Worm (Caenorhabditis elegans) whole organism, L4 larva: Measurements from ENCODE around the gene sde-2.
A peak's percentile ranks its signal among the peaks of the same experiment; 100 is the strongest.

Experiments
- F44E2.7 ChIP-seq: fragments of 200-800 bp; sonication (Bioruptor generic); IDR thresholded peaks from 2 replicates; pipeline ENCODE4 v2.1.2; 2022; ENCODE audit warnings: missing genetic modification characterization, missing compliant biosample characterization
- ceh-82 ChIP-seq: sonication (generic microtip); optimal IDR thresholded peaks from 2 replicates; lab custom pipeline; 2017; ENCODE audit warnings: missing biosample characterization, missing genetic modification characterization
- ces-1 ChIP-seq: fragments of 150-350 bp; sonication (generic microtip); optimal IDR thresholded peaks from 4 replicates; lab custom pipeline; 2014; ENCODE audit warnings: missing biosample characterization, missing genetic modification reagents, missing genetic modification characterization
- dpl-1 ChIP-seq: fragments of 150-350 bp; optimal IDR thresholded peaks from 2 replicates; lab custom pipeline; 2014; ENCODE audit warnings: missing biosample characterization, missing genetic modification reagents, missing genetic modification characterization
- unc-130 ChIP-seq: sonication (generic microtip); optimal IDR thresholded peaks from 2 replicates; lab custom pipeline; 2016; ENCODE audit warnings: missing genetic modification reagents, missing genetic modification characterization, missing compliant biosample characterization
- unc-62 ChIP-seq, 3 experiments: fragments of 150-350 bp in 1 of 3; sonication (generic microtip); optimal IDR thresholded peaks in 2 of 3; peaks in 1 of 3; 1 replicate in 1 of 3; 2 replicates in 2 of 3; lab custom pipeline; 2014 to 2017; ENCODE audit warnings: missing biosample characterization in 3 of 3, missing genetic modification characterization in 3 of 3, missing genetic modification reagents in 3 of 3, missing genotype in 1 of 3
- ztf-11 ChIP-seq: fragments of 150-350 bp; optimal IDR thresholded peaks from 2 replicates; lab custom pipeline; 2014; ENCODE audit warnings: missing biosample characterization, missing genetic modification characterization

DNA sequence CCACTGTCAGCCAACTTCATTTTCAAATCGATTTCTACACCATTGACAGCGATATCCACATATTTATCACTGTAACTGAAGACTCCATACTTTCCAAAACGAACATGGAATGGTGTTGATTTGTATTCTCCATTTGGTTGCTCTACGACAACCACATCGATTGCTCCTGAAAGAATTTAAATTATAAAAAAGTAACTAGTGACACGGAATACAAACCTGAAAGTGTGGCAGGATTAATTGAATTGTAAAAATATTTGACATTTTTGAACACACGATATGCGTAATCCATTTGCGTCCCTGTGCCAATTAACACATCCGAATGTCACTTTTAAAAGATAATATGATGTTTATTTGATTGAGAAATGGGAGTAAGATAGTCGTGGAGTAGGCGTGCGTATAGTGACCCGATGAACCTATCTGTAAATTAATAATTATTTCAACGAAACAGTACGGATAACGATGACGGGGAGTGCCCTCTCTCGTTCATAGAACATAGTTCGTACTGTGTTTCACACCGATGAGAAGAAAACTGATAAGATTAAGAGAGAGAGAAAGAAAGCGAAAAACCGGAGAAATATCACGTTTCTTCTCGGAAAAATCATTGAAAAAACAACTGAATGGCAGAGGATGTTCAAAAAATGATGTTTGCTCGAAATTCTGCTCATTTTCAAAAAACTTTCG is 26.5 kb downstream of the sde-2 start, which contains the start of gene lpin-1:
- TF ChIP-seq unc-130 (GFP tag; lab: Kevin White, UChicago): no peak
- peak in 1 of 2 experiments; percentile 60 for TF ChIP-seq unc-62 (GFP tag; optimal IDR thresholded peaks at IDR 0.05 in 1 of 2; lab: Kevin White, UChicago)
- TF ChIP-seq unc-62 (tag; optimal IDR thresholded peaks at IDR 0.05; lab: Kevin White, UChicago): no peak
- no peak for TF ChIP-seq dpl-1
- TF ChIP-seq F44E2.7 (GFP tag; lab: Robert Waterston, UW): no peak
- no peak for TF ChIP-seq ces-1 (GFP tag; lab: Kevin White, UChicago)
- no peak for TF ChIP-seq ztf-11 (tag; lab: Kevin White, UChicago)
- TF ChIP-seq ceh-82 (tag; lab: Kevin White, UChicago): no peak
